Worm (Caenorhabditis elegans): ENCODE measurements around the gene E02A10.3.
A peak's percentile ranks its signal among the peaks of the same experiment; 100 is the strongest.

Gene E02A10.3

ce11 chrV:12536409-12537038 lies 42.9 kb upstream of the E02A10.3 start:
- TF ChIP-seq nhr-237 (tag; optimal IDR thresholded peaks at IDR 0.05) (no peak), nhr-11 (tag; optimal IDR thresholded peaks at IDR 0.05) (no peak), nhr-90 (tag; optimal IDR thresholded peaks at IDR 0.05; ENCODE audit: poor library complexity) (no peak), nhr-85 (tag) (peak; percentile 78), ceh-63 (GFP tag; optimal IDR thresholded peaks at IDR 0.05) (no peak), nhr-20 (tag; optimal IDR thresholded peaks at IDR 0.05) (peak; percentile 47), ama-1 (optimal IDR thresholded peaks at IDR 0.05) (no peak), snu-23 (GFP tag; optimal IDR thresholded peaks at IDR 0.05) (peak; percentile 21), nhr-84 (tag; optimal IDR thresholded peaks at IDR 0.05) (no peak), aly-2 (tag; optimal IDR thresholded peaks at IDR 0.05) (no peak), ztf-11 (tag; optimal IDR thresholded peaks at IDR 0.05) (no peak), hpl-2 (GFP tag; optimal IDR thresholded peaks at IDR 0.05) (no peak), lin-39 (tag; optimal IDR thresholded peaks at IDR 0.05) (no peak), blmp-1 (tag; optimal IDR thresholded peaks at IDR 0.05) (peak; percentile 54), nhr-47 (tag; optimal IDR thresholded peaks at IDR 0.05) (no peak), ztf-4 (tag; optimal IDR thresholded peaks at IDR 0.05) (no peak), elt-2 (tag; optimal IDR thresholded peaks at IDR 0.05) (no peak), efl-3 (GFP tag; optimal IDR thresholded peaks at IDR 0.05) (no peak), nhr-12 (tag; optimal IDR thresholded peaks at IDR 0.05) (no peak), nhr-76 (tag; optimal IDR thresholded peaks at IDR 0.05) (no peak), hlh-17 (GFP tag; optimal IDR thresholded peaks at IDR 0.05; ENCODE audit: borderline replicate concordance) (no peak), sup-37 (GFP tag; optimal IDR thresholded peaks at IDR 0.05) (no peak), lin-14 (GFP tag; optimal IDR thresholded peaks at IDR 0.05) (peak; percentile 59), unc-130 (tag; optimal IDR thresholded peaks at IDR 0.05) (no peak), mep-1 (tag; optimal IDR thresholded peaks at IDR 0.05) (peak; percentile 27), elt-3 (tag; optimal IDR thresholded peaks at IDR 0.05) (peak in 1 of 6 experiments; percentile 26), fos-1 (tag; optimal IDR thresholded peaks at IDR 0.05) (no peak), zip-4 (GFP tag; optimal IDR thresholded peaks at IDR 0.05) (no peak), ceh-82 (tag; optimal IDR thresholded peaks at IDR 0.05) (no peak), isw-1 (GFP tag; IDR thresholded peaks at IDR 0.05) (no peak), nhr-71 (tag; optimal IDR thresholded peaks at IDR 0.05) (peak; percentile 3), vab-15 (tag; optimal IDR thresholded peaks at IDR 0.05) (no peak)

DNA sequence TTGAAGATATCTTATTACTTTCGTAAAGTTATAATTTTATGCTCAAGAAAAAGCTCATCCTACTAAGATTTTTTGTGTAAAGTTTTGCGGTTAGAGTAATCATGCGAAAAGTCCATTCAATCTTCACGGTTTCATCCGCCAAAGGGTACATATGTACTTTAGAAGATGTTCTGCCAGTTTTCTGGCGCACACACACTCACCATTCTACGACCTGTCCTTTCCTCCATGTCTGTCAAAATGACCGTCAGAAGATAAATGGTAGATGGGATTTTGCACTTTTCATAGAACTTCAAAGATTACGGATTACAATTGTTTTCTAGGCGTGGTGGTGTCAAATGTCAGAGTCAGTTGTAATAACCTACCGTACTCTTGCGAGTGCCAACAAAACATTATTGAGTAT lies 41.9 kb upstream of the E02A10.3 start:
- TF ChIP-seq ceh-82 (tag; optimal IDR thresholded peaks at IDR 0.05), result no peak
- TF ChIP-seq unc-130 (tag; optimal IDR thresholded peaks at IDR 0.05), result no peak
- no peak for TF ChIP-seq pag-3 (tag; optimal IDR thresholded peaks at IDR 0.05; ENCODE audit: borderline replicate concordance, insufficient read depth)
- TF ChIP-seq ceh-90 (tag; optimal IDR thresholded peaks at IDR 0.05), result no peak
- TF ChIP-seq nhr-20 (tag; optimal IDR thresholded peaks at IDR 0.05), result no peak
- TF ChIP-seq C16A3.4 (tag; optimal IDR thresholded peaks at IDR 0.05), result no peak
- no peak for TF ChIP-seq sptf-1 (tag; optimal IDR thresholded peaks at IDR 0.05)
- TF ChIP-seq fkh-10 (GFP tag; optimal IDR thresholded peaks at IDR 0.05), result no peak
- TF ChIP-seq ceh-63 (GFP tag; optimal IDR thresholded peaks at IDR 0.05), result no peak
- TF ChIP-seq efl-3 (GFP tag; optimal IDR thresholded peaks at IDR 0.05), result no peak
- TF ChIP-seq isw-1 (GFP tag; IDR thresholded peaks at IDR 0.05), result no peak
- TF ChIP-seq zag-1 (tag; optimal IDR thresholded peaks at IDR 0.05), result no peak
- TF ChIP-seq nhr-77 (tag; optimal IDR thresholded peaks at IDR 0.05), result no peak
- TF ChIP-seq elt-3 (tag; optimal IDR thresholded peaks at IDR 0.05), result no peak
- TF ChIP-seq unc-62 (GFP tag; optimal IDR thresholded peaks at IDR 0.05), result no peak
- no peak for TF ChIP-seq pax-3 (tag; optimal IDR thresholded peaks at IDR 0.05)
